Worm (Caenorhabditis elegans): ENCODE results near the gene F02C12.3.

DNA sequence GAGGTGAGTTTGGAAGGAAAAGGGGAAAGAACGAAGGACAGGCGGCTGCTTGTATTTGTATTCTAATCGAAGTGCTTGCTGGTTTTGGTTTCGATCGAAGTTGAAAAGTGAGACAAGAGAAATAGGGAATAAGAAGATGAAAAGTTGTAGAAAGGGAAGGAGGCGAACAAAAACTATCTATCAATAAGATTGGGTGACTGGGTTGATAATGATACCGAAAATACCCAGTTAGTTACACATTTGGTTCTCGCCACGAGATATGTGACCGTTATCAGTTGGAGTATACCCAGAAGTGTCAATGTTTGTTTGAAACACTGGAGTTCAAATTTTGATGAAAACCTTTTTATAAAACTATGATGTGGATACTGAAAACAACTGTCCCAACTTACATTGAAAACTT is 28.5 kb upstream of the F02C12.3 start:
- TF ChIP-seq nhr-48 (tag; optimal IDR thresholded peaks at IDR 0.05), result peak; percentile 57
- TF ChIP-seq R02D3.7 (tag; optimal IDR thresholded peaks at IDR 0.05), result no peak
- TF ChIP-seq lir-3 (tag; optimal IDR thresholded peaks at IDR 0.05), result no peak
- TF ChIP-seq pha-4 (GFP tag; IDR thresholded peaks at IDR 0.05), result no peak
- no peak for TF ChIP-seq pha-4 (tag; optimal IDR thresholded peaks at IDR 0.05)
- TF ChIP-seq T20F7.1 (GFP tag; optimal IDR thresholded peaks at IDR 0.05), result no peak
- TF ChIP-seq snpc-4 (tag; optimal IDR thresholded peaks at IDR 0.05), result no peak
- no peak for TF ChIP-seq F44E2.7 (GFP tag; IDR thresholded peaks at IDR 0.05)
- TF ChIP-seq ztf-11 (tag; optimal IDR thresholded peaks at IDR 0.05), result no peak
- no peak for TF ChIP-seq nhr-237 (tag; optimal IDR thresholded peaks at IDR 0.05)
- no peak for TF ChIP-seq duxl-1 (tag; optimal IDR thresholded peaks at IDR 0.05; ENCODE audit: poor library complexity)
- TF ChIP-seq dve-1 (tag; optimal IDR thresholded peaks at IDR 0.05; ENCODE audit: insufficient read depth), result peak; percentile 73
